Worm (Caenorhabditis elegans) whole organism, dauer: ENCODE results near the gene tir-1.

Experiments
- unc-62 ChIP-seq: sonication (generic microtip); optimal IDR thresholded peaks from 2 replicates; lab custom pipeline; 2017; ENCODE audit warnings: missing biosample characterization, missing genetic modification reagents, missing genetic modification characterization

Gene tir-1

DNA sequence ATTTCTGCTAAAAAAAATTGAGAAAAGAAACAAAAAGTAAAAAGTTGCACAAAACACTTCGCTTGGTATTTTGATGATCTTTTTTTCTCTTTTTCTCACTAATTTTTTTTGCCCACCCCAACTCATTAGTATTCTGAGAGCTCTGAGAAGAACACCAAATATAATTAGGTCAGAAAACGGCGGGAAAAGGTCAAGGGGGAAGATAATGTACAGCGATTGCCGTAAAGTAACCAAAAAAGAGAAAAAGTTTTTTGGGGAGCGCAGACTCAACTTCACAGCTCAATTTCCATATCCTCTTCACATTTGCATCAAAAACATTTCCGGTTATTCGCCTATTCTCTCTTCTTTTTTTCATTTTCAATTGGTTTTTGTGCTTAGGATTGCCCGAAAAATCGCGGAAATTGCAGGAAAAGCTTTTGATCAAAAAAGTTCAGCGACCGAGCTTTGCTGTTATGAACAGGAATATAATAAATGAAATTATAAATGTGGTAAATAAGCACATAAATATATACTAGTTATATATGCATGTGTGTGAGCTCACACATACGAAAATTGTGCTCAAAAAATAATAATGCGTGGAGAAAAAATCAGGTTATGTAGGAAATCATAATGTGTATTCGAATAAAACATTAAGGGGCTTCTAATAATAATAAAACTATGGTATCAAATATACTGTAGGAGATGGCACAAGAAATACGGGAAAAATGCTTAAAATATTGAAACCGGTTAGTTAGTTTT, 1.3 kb upstream of the tir-1 start:
- no peak for TF ChIP-seq unc-62 (GFP tag; lab: Kevin White, UChicago)

DNA sequence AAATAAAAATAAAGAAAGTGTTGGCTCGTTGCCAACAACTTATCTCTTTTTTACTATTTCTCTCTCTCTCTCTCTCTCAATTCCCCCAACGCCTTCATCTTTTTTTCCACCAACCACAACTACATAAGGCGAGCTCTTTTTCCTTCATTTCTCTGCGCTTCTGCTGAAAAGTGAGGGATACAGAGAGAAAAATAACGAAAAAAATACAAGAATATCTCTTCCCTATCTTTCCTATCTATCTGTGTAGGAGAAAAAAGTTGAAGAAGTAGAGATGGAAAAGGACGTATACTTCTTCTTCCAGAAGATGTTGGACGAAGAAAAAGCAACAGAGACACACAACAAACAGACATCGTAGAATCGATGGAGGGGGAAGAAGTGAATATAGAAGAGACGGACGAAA, 2.6 kb downstream of the tir-1 start:
- TF ChIP-seq unc-62 (GFP tag; lab: Kevin White, UChicago): no peak

DNA sequence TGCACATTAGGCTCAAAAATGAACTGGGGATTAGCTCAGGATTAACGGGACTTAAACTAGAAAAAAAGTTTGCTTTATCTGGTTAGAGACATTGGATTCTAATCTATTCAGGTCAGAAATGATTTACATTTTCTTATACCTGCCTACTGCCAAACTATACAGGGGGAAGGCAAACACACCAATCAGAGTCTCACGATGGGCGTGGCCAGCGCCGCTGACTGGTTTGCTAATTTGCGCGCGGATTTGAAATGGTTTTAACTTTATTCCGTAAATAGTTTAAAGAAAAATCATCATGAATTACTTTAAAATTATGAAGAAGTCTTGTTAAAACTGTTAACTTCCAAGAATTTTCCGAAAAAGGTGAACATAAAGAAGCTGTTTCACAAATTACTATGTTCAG, 3.1 kb downstream of the tir-1 start:
- no peak for TF ChIP-seq unc-62 (GFP tag; lab: Kevin White, UChicago)

DNA sequence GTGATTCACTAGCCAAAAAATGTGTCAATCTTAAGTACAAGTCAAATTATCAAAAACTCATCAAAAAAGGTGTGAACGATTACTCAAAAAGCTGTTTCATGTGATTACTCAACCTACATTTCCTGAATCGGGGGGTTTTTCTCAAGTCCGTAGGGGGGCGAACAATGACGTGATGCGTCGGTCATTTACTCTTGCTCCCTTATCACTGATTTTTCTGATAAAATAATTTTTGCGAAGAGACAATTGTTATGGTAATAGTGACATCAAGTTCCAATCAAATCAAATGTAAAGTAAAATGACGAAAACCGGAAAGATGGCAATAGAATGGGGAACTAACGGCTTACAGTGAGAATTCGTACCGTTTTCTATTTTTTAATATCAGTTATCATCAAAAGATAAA, 7.5 kb downstream of the tir-1 start:
- no peak for TF ChIP-seq unc-62 (GFP tag; lab: Kevin White, UChicago)

DNA sequence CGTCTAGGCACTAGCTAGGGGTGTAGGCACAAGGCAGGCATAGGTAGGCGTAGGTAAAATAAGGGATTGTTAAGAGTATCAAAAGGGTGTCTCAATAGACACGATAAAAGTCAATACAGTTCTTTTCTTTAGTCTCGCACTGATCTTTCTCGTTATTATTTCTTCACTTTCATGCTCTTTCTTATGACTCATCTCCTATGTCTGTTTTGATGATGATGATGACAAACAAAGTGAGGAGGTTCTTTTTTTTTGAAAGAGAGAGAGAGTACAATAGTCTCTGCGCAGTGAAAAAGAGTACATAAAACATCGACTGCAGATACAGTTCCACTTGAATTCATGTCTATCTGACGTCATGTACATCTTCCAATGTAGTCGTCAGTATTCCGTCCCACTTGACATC, 11.5 kb downstream of the tir-1 start:
- no peak for TF ChIP-seq unc-62 (GFP tag; lab: Kevin White, UChicago)

DNA sequence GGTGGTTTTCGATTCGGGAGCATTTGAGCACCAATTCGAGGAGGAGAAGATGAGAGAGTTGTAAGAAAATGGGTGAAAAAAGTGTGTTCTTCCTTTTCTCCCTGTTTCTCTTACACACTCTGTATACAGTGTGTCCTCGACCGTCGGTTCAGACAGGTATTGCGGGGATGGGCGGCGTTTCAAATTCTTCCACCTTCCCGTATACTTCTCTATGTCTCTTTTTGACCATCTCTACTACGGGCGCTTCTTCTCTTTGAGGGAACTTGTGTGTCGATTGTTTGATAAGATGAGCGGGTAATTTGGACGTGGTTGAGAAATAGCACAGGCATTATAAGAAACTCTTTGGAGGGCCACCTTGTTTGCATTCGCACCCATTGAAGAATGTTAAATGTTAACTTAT, 13.9 kb downstream of the tir-1 start:
- no peak for TF ChIP-seq unc-62 (GFP tag; lab: Kevin White, UChicago)

DNA sequence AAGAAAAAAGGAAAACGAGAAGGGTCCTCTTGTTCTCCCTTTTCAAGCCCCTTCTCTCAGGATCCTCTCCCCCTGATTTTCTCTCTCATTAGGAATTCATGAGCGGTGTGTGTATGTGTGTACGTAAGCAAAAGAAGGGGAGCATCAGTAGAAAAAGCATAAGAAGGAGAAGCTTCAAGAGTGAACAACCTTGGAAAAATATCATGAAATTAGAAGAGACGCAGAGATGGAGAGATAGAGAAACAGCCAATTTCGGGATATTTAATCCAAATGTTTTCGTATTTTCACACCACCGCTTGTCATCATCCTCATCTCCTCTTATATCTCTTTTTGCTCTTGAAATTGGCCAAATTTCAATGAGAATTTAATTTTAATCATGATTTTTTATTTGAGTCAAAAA, 18.3 kb downstream of the tir-1 start:
- no peak for TF ChIP-seq unc-62 (GFP tag; lab: Kevin White, UChicago)

DNA sequence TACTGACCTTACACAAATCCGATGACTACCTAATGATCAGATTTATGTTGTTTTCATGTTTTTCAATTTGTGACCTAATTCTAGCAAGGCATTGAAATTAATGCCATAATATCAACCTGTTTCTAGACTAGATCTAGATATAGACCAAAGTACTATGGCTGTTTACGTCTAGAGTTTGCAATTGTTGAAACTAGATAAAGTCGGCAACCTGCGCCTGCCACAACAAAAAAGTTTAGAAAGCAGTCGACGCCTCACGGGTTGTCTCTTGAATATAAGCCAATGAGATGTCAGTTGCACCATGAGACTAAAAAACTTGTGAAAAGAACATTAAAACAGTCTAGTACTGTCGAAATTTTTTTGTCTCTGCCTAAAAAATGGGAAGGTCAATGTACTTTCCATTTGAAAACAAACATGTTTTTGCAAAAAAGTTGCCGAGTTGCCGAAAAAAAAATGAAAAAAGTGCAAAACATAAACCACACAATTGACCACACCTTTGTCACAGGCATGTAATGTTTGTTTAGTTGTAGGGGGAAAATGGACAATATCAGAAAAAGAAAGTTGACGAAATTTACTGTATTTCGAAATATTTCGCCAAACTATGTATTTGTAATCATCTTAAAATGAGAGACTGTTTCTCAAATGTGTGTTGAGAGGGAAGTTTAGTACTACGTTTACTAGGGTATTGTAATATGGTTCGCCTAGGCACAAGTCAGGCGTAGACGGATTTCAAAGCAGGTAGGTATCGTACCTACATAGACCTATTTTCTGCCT, 22.3 kb downstream of the tir-1 start:
- no peak for TF ChIP-seq unc-62 (GFP tag; lab: Kevin White, UChicago)

DNA sequence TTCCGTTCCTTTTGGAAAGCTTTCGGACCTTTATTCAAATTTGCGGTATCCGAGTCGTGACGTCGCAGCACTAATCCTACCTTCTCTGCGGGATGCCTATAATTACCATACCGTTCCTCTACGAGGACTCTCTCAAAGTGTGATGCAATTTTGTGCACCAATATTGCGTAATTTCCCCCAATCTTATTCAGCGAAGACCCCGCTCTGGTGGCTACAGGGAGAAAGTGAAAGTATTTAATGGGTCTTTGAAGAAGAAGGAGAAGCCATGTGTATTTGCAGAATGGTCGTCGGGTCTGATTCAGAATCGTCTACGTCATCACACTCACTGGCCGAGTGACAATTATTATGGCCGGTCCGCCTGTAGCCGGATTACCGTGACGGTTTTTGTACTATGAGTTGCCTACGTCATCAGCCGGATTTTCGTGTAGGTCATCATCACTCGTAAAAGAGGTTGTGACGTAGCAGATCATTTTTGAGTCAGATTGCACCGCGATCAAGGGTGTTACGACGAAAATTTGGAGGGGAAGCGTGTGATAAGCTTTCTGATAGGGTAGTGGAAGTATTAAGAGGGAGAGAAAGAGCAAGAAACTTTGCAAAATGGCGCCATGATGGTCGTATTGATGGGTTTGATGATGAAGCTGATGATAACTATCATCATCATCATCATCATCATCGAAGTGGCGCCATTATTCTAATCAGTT, 25.1 kb downstream of the tir-1 start:
- TF ChIP-seq unc-62 (GFP tag; lab: Kevin White, UChicago): no peak

DNA sequence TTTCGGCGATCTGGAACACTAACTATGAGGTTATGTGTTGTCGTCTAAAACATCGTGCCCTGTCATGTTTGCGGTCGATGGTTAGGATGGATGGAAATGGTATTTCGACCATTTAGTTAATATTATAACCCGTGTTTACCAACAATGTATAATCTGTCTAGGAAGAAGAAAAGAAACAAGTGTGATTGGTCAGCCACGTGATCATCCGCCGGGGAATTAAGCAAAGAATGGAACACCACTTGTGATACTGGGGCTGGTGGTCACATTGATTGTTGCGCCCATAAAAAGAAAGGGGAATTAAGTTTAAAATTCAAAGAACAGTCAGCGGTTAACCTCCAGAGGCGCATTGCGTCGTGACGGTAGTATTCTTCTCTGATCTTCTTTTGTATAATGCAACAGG, 25.8 kb downstream of the tir-1 start:
- TF ChIP-seq unc-62 (GFP tag; lab: Kevin White, UChicago): no peak

DNA sequence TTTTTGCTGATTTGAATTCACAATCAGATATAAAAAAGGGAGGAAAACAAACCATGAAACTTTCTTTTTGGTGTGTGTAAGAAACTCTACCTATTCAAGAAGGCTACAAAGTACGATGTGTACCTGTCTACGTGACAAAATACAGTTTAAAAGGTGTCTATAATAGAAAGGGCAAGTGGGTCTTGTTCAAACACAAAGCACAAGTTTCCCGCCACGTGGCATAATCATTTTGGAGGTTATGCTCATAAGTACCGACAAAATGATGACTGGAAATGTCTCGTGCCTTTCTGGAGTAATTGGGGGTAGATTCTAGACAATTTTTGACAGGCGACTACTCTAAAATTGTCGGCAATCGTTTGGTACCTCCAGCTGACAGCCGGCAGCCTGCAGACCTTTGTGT, 26.5 kb downstream of the tir-1 start:
- no peak for TF ChIP-seq unc-62 (GFP tag; lab: Kevin White, UChicago)

DNA sequence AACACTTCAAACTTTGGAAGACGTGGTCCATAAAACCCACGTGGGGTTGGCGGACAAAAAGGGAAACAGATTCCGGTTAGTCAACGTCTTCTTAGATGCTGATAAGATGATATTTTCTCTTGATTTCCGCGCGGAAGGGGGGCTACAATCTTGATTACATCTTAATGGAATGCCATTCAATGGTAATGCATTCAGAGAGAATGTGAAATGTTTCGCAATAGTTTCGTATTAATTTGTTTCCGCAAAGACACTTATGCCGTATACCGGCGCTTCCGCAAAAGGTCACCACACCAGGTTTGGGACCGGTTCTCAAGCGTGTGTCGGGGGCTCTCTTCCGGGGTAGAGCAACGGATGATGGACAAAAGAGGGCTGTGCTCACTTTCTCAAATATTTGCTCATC, 26.9 kb downstream of the tir-1 start:
- no peak for TF ChIP-seq unc-62 (GFP tag; lab: Kevin White, UChicago)

DNA sequence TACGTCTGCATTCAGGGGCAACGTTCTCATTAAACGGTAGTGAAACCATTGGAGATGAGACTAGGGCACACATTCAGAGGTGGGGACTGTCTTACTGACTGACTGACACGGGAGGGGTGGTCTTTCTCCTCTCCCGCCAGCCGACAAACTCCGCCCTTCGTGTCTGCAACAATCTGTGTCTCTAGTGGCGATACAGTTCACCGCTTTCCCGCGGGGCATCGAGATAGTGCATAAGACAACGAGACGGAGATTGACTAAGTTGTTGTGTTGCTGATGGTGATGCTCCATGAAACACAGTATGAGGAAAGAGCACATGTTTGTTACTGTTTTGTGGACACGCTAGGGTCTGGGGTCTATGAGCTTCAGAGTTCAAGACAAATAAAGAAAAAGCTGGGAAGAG, 28.0 kb downstream of the tir-1 start:
- no peak for TF ChIP-seq unc-62 (GFP tag; lab: Kevin White, UChicago)

DNA sequence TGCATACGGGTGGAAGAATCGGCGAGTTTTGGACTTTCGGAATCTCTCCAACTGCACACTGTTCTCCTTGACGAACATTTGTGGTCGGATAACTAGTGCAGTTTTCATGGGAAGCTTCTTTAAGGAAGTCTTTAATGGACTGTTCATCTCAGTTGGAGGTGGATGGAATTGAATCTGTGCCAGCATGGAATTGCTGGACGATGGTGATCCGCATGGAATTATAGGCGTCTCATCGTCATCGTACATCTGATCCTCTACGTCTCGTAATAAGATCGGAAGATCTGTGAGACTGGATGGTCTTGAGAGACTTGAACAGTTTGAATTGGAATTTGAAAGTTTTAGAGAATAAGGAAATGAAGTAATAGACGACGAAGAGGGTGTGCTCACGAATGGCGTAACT, 28.5 kb downstream of the tir-1 start:
- TF ChIP-seq unc-62 (GFP tag; lab: Kevin White, UChicago): no peak

DNA sequence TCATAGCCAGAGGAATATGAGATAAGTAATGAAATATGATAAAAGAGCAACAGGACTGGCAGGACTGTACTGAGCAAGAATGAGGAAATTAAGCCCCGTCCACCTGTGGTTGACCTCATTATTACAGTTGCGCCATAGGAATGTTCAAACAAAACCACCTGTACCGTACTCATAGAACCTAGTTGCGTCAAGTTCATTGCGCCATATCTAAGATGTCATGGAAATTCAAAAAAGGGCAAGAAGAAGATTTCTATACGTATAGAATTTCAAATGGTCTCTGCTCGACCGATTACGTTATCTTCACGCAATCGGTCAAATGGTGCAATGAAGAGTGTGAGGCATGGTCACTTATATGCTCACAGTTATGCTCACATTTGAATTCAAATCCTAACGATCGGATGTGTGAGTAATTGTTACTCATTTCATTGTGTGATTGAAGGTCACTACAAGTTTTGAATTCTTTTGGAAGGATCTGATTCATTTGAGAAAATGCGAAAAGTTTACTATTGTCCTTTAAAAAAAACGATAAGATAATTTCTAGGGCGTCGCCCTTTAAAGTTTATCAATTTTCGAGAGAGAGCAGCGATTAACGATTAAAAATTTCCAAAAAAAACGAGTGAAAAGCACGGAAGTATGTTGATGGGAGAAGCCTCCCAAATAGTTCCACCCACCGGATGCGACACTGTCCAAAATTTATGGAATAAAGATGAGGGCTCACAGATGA, 29.5 kb downstream of the tir-1 start:
- no peak for TF ChIP-seq unc-62 (GFP tag; lab: Kevin White, UChicago)

DNA sequence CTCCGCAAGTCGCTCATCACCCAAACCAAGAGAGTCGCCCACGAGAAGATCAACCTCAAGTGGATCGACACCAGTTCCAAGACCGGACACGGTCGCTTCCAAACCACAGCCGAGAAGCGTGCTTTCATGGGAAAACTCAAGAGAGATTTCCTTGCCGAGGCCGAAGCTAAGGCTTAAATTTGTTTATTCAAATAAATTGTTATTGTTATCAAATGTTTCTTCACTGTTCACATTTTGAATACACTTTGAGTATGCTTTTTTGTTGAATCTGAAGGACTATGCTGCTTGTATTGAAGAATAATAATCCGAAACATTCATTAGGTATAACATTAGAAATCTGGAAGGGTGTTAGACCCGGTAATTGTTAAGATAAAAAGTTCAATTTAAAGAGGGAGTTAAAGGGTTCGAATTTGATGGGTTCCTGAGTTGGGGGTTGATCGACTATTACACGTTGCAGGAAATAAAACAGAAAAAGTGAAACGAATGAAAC, 32.1 kb downstream of the tir-1 start:
- no peak for TF ChIP-seq unc-62 (GFP tag; lab: Kevin White, UChicago)
